Worm (Caenorhabditis elegans): ENCODE measurements around the gene chil-16.
"Not testable (repeated sequence)": the region's sequence is repeated elsewhere in the genome, so short reads cannot be mapped to it uniquely, and the experiment has no call there.

The chil-16 gene

DNA sequence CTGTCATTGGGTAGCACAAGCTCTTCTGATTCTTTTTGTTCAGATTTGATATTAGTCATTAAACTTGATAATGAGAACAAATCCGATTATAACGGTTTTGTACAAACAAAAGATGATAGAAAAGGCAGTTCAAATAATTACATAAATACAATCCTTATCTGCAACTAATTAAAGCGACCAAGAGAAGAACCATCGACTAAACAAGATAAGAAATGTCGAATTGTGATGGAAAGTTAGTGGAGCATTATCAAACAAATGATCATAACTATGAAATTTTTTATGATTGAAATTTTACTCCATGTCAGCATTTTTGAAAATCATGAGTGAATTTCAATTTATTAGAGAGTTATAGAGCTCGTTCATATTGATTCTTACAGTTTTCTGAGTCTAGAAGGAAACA, 26.7 kb upstream of the chil-16 start, which contains the start of gene chil-23:
chil-23 (minus strand) TSS at position 198 of the 400 bp plus-strand sequence.
- no peak for TF ChIP-seq B0336.3 (GFP tag; IDR thresholded peaks at IDR 0.05)
- TF ChIP-seq nhr-80 (tag; optimal IDR thresholded peaks at IDR 0.05) = peak; percentile 85
- TF ChIP-seq Y95B8A.8 (GFP tag; IDR thresholded peaks at IDR 0.05) = no peak
- TF ChIP-seq him-1 (tag; optimal IDR thresholded peaks at IDR 0.05) = no peak
- no peak for TF ChIP-seq C06A6.2 (GFP tag; conservative IDR thresholded peaks at IDR 0.05)

DNA sequence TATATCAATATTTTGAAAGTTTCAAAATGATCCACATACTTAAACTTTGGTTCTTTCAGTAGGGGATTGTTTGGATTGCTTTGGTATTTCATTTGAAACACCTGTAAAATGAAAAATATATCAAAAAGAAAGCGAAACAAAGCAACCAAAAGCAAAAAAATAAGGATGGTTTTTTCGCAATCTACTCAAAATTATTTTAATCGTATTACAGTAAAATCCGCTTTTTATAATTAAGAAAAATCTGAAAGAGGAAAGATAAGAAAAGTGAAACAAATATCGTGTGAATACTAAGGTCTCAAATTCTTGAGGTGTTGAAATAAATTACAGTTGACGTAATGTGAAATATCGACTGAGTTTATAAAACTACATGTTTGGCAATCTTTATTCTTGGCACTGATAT, 24.4 kb upstream of the chil-16 start, which contains the start of gene chil-22:
chil-22 (minus strand) TSS at position 101 of the 400 bp plus-strand sequence.
- TF ChIP-seq F23B12.7 (tag; optimal IDR thresholded peaks at IDR 0.05; ENCODE audit: insufficient read depth) (no peak), madf-3 (GFP tag; IDR thresholded peaks at IDR 0.05) (no peak), lin-40 (tag; optimal IDR thresholded peaks at IDR 0.05) (no peak), cebp-2 (GFP tag; IDR thresholded peaks at IDR 0.05) (no peak), die-1 (tag; optimal IDR thresholded peaks at IDR 0.05) (no peak), F57C9.4 (tag; optimal IDR thresholded peaks at IDR 0.05) (no peak), F37B4.10 (GFP tag; IDR thresholded peaks at IDR 0.05) (no peak), snpc-1.1 (tag; optimal IDR thresholded peaks at IDR 0.05; ENCODE audit: insufficient read depth) (no peak), Y79H2A.3 (GFP tag; conservative IDR thresholded peaks at IDR 0.05) (no peak), T07F8.4 (tag; optimal IDR thresholded peaks at IDR 0.05) (no peak), mcd-1 (GFP tag; IDR thresholded peaks at IDR 0.05) (no peak), rpc-1 (optimal IDR thresholded peaks at IDR 0.05) (no peak), rpc-1 (tag; optimal IDR thresholded peaks at IDR 0.05) (no peak), ceh-100 (GFP tag; IDR thresholded peaks at IDR 0.05) (no peak), zim-3 (tag; optimal IDR thresholded peaks at IDR 0.05) (no peak), F39B2.1 (GFP tag; IDR thresholded peaks at IDR 0.05) (no peak), nhr-120 (GFP tag; IDR thresholded peaks at IDR 0.05) (no peak), lsl-1 (GFP tag; optimal IDR thresholded peaks at IDR 0.05) (no peak), B0336.3 (GFP tag; IDR thresholded peaks at IDR 0.05) (no peak), pha-4 (tag; optimal IDR thresholded peaks at IDR 0.05) (no peak)

DNA sequence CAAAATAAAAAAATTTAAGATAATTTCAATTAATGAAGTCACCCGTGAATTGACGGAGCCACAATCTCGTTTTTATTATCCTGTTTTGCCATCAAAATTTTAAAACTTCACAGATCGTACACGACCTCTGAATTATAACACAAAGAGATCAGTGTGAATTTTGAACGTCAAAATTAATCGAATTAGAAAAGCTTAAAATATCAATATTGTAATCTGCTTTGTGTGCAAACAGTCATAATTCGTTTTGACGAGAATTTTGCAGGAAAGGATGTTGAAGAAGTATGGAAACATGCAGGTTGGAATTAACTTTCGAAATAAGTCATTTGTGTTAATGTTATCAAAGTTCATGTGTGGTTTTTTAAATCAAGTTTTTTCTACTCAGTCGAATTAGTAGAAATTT, 20.1 kb upstream of the chil-16 start, which contains the start of gene chil-21:
chil-21 (minus strand) TSS at position 101 of the 400 bp plus-strand sequence.
- TF ChIP-seq Y67H2A.10 (GFP tag; conservative IDR thresholded peaks at IDR 0.05); K12H6.12 (tag; optimal IDR thresholded peaks at IDR 0.05); cebp-1 (GFP tag; IDR thresholded peaks at IDR 0.05); cebp-1 (tag; optimal IDR thresholded peaks at IDR 0.05): not testable (repeated sequence)

DNA sequence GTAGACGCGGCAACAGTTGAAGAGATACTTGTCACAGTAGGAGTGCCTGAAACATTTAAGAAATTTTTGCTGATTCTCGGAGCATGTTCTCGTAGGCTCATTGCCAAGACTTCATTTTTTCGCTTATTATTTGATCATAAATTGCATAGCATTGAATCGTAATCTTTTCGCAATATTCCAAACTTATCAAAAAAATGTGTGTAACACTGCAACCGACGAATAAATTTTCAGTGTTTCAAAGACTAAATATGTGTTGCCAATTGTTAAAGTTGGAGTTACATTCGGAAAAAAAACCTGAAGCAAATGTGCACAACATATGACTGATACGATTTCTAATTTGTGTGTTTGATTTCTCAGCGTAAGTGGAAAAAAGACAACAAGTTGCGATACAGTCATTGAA, 17.7 kb upstream of the chil-16 start, which contains the start of gene R09D1.14:
R09D1.14 (minus strand) TSS at position 101 of the 400 bp plus-strand sequence.
- TF ChIP-seq unc-130 (GFP tag; optimal IDR thresholded peaks at IDR 0.05); madf-6 (GFP tag; IDR thresholded peaks at IDR 0.05); ZK185.1 (tag; optimal IDR thresholded peaks at IDR 0.05; ENCODE audit: poor library complexity, severe bottlenecking): not testable (repeated sequence)

DNA sequence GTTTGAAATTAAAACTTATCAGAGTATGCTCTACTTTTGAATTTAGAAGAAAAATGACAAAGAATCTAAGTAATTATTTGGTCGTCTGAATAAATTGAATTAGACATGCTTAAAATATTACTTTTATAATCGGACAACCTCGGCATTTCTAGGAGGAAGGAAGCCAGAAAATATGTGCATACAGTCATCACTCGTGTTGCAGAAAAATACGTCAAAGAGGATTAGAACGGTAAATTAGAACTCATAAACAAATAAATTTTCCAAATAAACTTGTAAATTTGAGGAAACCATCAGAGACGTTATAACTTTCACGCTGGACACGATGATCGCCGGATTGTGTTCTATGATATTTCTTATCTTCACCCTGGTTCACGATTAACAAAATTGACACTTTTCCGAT, 12.6 kb upstream of the chil-16 start, which contains the start of gene chil-19:
chil-19 (minus strand) TSS at position 101 of the 400 bp plus-strand sequence.
- TF ChIP-seq lsy-27 (tag; optimal IDR thresholded peaks at IDR 0.05; ENCODE audit: borderline replicate concordance, insufficient read depth) = no peak
- TF ChIP-seq nfya-2 (GFP tag; IDR thresholded peaks at IDR 0.05) = no peak
- no peak for TF ChIP-seq F37B4.10 (GFP tag; IDR thresholded peaks at IDR 0.05)
- TF ChIP-seq ztf-3 (GFP tag; optimal IDR thresholded peaks at IDR 0.05) = no peak
- no peak for TF ChIP-seq sea-2 (GFP tag; IDR thresholded peaks at IDR 0.05)
- no peak for TF ChIP-seq hmg-1.2 (GFP tag; IDR thresholded peaks at IDR 0.05)
- TF ChIP-seq fkh-3 (tag; optimal IDR thresholded peaks at IDR 0.05) = no peak
- TF ChIP-seq ztf-25 (GFP tag; IDR thresholded peaks at IDR 0.05) = no peak
- TF ChIP-seq let-607 (tag; optimal IDR thresholded peaks at IDR 0.05) = no peak
- TF ChIP-seq tlf-1 (GFP tag; optimal IDR thresholded peaks at IDR 0.05) = no peak
- TF ChIP-seq atf-7 (tag; optimal IDR thresholded peaks at IDR 0.05) = no peak
- TF ChIP-seq F33H1.4 (GFP tag; IDR thresholded peaks at IDR 0.05) = no peak
- TF ChIP-seq T26A5.8 (tag; optimal IDR thresholded peaks at IDR 0.05) = no peak

Measured in whole organism, young adult.